Worm (Caenorhabditis elegans) whole organism, L4/young adult: ENCODE measurements around the gene C06H5.11.
"Not testable (repeated sequence)": the region's sequence is repeated elsewhere in the genome, so short reads cannot be mapped to it uniquely, and the experiment has no call there.

ENCODE experiments used
- W03F9.2 ChIP-seq: fragments of 150-350 bp; optimal IDR thresholded peaks from 2 replicates; lab custom pipeline; 2014; ENCODE audit warnings: missing biosample characterization, missing genetic modification characterization
- him-1 ChIP-seq: sonication (generic microtip); optimal IDR thresholded peaks from 2 replicates; lab custom pipeline; 2016; ENCODE audit warnings: missing genotype, missing genetic modification reagents, missing genetic modification characterization, missing compliant biosample characterization

DNA sequence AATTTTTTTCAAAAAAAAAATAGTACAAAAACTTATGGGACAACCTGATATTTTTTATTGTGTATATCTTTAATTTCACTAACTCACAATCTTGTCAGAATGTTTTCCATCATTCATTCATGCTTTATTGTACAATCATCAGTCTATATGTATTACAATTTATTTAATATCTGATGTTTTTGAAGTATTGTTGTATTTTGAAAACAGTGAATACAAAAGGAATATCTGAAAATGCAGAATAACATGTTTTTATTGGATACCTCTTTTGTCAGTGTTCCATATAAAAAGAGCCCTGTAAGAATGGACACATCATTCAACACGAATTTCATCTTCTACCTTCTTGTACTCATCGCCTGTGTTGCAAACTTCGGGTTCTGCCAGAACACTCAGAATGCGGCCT, 10.0 kb upstream of the C06H5.11 start, which contains the start of gene C06H5.14:
- TF ChIP-seq him-1; W03F9.2 (tag; lab: Kevin White, UChicago): not testable (repeated sequence)
